Fruit fly (Drosophila melanogaster): Measurements from ENCODE around the gene CG6006.

CG6006 gene

dm6 chr3R:16200497-16201019 is 45.8 kb downstream of the CG6006 start:
- TF ChIP-seq Smox (GFP tag; optimal IDR thresholded peaks at IDR 0.05) (no peak), CG8119 (GFP tag; IDR thresholded peaks at IDR 0.05) (no peak)

dm6 chr3R:16202335-16203024 is 47.7 kb downstream of the CG6006 start:
- TF ChIP-seq pdm3 (GFP tag; optimal IDR thresholded peaks at IDR 0.05) (no peak), svp (GFP tag) (peak; percentile 92), CG32006 (GFP tag; optimal IDR thresholded peaks at IDR 0.05) (no peak), Met (GFP tag; optimal IDR thresholded peaks at IDR 0.05) (no peak), Eip78C (GFP tag) (peak; percentile 50), vri (GFP tag; optimal IDR thresholded peaks at IDR 0.05) (peak; percentile 17), CG6163 (GFP tag; IDR thresholded peaks at IDR 0.05) (0 out of 3 replicates have a peak, but pooled peaks have one; percentile 20)

DNA sequence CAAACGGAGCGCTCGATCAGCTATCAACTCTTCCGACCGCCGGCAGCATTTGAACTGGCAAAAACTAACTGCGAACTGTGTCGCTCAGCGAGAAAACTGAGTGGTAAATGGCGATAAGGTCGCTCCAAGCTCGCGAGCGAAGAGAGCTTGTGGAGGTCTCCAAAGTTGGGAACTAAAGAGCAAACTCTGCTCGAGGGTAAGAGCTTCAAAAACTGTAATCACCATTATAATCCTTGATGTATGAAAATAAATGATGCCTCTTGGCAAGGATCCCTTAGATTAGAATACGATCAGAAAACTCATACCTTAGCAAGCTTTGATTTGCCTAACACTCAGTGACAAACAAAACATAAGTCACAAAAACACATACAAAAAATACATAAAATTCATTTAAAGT is 48.2 kb downstream of the CG6006 start, which contains the start of the genes CG6126 and CG31287:
Gene CG6126 (minus strand): TSS at position 59 of the 397 bp plus-strand sequence.
Gene CG31287 (plus strand): TSS at position 347 of the 397 bp plus-strand sequence.
- TF ChIP-seq CG11762 (GFP tag; optimal IDR thresholded peaks at IDR 0.05; ENCODE audit: insufficient read depth) (no peak), CG7368 (GFP tag; optimal IDR thresholded peaks at IDR 0.05) (no peak), CG31627 (GFP tag; optimal IDR thresholded peaks at IDR 0.05) (no peak), CG8119 (GFP tag; IDR thresholded peaks at IDR 0.05) (0 out of 3 replicates have a peak, but pooled peaks have one; percentile 19), Hr39 (GFP tag; optimal IDR thresholded peaks at IDR 0.05) (no peak), CG8319 (GFP tag; optimal IDR thresholded peaks at IDR 0.05) (peak; percentile 88), Eip93F (GFP tag; optimal IDR thresholded peaks at IDR 0.05) (no peak), dac (GFP tag; optimal IDR thresholded peaks at IDR 0.05) (no peak), CG4318 (GFP tag; optimal IDR thresholded peaks at IDR 0.05) (no peak), CG3919 (GFP tag; optimal IDR thresholded peaks at IDR 0.05) (no peak), fd85E (GFP tag; optimal IDR thresholded peaks at IDR 0.05) (no peak), CG6792 (GFP tag; optimal IDR thresholded peaks at IDR 0.05) (no peak), topi (GFP tag; optimal IDR thresholded peaks at IDR 0.05) (no peak), cyc (GFP tag; optimal IDR thresholded peaks at IDR 0.05) (no peak), svp (GFP tag) (no peak), CG3032 (tag; optimal IDR thresholded peaks at IDR 0.05) (no peak), Gug (GFP tag; IDR thresholded peaks at IDR 0.05) (no peak), OdsH (GFP tag; optimal IDR thresholded peaks at IDR 0.05) (no peak), CG32006 (GFP tag; optimal IDR thresholded peaks at IDR 0.05) (no peak), eg (GFP tag; IDR thresholded peaks at IDR 0.05) (no peak), Met (GFP tag; optimal IDR thresholded peaks at IDR 0.05) (no peak), fkh (GFP tag; optimal IDR thresholded peaks at IDR 0.05) (no peak), CG9139 (GFP tag; optimal IDR thresholded peaks at IDR 0.05) (no peak), CG6276 (GFP tag; optimal IDR thresholded peaks at IDR 0.05) (no peak), CG16779 (tag; optimal IDR thresholded peaks at IDR 0.05) (no peak), ss (GFP tag; optimal IDR thresholded peaks at IDR 0.05) (no peak), Eip75B (GFP tag; optimal IDR thresholded peaks at IDR 0.05) (no peak), CG15336 (GFP tag; IDR thresholded peaks at IDR 0.05) (0 out of 2 replicates have a peak, but pooled peaks have one; percentile 16), Eip78C (GFP tag) (no peak), CG10631 (GFP tag; optimal IDR thresholded peaks at IDR 0.05) (no peak), CG10669 (GFP tag; optimal IDR thresholded peaks at IDR 0.05) (no peak), Hr38 (GFP tag; optimal IDR thresholded peaks at IDR 0.05) (no peak), dsx (GFP tag; optimal IDR thresholded peaks at IDR 0.05; ENCODE audit: poor library complexity, severe bottlenecking) (no peak), CG11902 (GFP tag; optimal IDR thresholded peaks at IDR 0.05) (no peak), CG6808 (GFP tag; optimal IDR thresholded peaks at IDR 0.05) (no peak), lz (GFP tag; optimal IDR thresholded peaks at IDR 0.05) (no peak), Sox15 (GFP tag; optimal IDR thresholded peaks at IDR 0.05) (no peak), Ets21C (GFP tag; optimal IDR thresholded peaks at IDR 0.05) (no peak), Sox102F (GFP tag; optimal IDR thresholded peaks at IDR 0.05) (no peak), CG34406 (GFP tag; optimal IDR thresholded peaks at IDR 0.05) (no peak), pdm3 (GFP tag; optimal IDR thresholded peaks at IDR 0.05) (no peak), CG8632 (GFP tag; optimal IDR thresholded peaks at IDR 0.05) (no peak), esn (GFP tag; optimal IDR thresholded peaks at IDR 0.05) (no peak), Hr4 (GFP tag; optimal IDR thresholded peaks at IDR 0.05) (no peak)
